Worm (Caenorhabditis elegans): ENCODE results near the gene ttr-29.

The ttr-29 gene

ce11 chrV:12934976-12935375, 28.3 kb upstream of the ttr-29 start, which contains the start of gene T16G1.7 (continued):
- TF ChIP-seq unc-62 (GFP tag; optimal IDR thresholded peaks at IDR 0.05 in 1 of 2) (peak in 1 of 2 experiments; percentile 26), unc-62 (tag; optimal IDR thresholded peaks at IDR 0.05) (no peak), tra-1 (GFP tag; IDR thresholded peaks at IDR 0.05) (0 out of 2 replicates have a peak, but pooled peaks have one; percentile 42), daf-8 (GFP tag; IDR thresholded peaks at IDR 0.05) (no peak), fos-1 (tag; optimal IDR thresholded peaks at IDR 0.05) (no peak), unc-130 (GFP tag; optimal IDR thresholded peaks at IDR 0.05) (no peak), hlh-11 (tag; optimal IDR thresholded peaks at IDR 0.05) (peak; percentile 82), daf-16 (GFP tag; optimal IDR thresholded peaks at IDR 0.05) (no peak), daf-16 (tag; optimal IDR thresholded peaks at IDR 0.05) (peak; percentile 77), pha-4 (GFP tag; IDR thresholded peaks at IDR 0.05) (no peak), pha-4 (tag; optimal IDR thresholded peaks at IDR 0.05) (no peak), fkh-10 (GFP tag; optimal IDR thresholded peaks at IDR 0.05) (no peak)

- TF ChIP-seq dmd-8 (GFP tag; IDR thresholded peaks at IDR 0.05) (no peak), dmd-6 (GFP tag; IDR thresholded peaks at IDR 0.05) (peak; percentile 70), nhr-28 (tag; optimal IDR thresholded peaks at IDR 0.05) (peak; percentile 48), lin-1 (GFP tag; IDR thresholded peaks at IDR 0.05) (no peak), mes-2 (tag; optimal IDR thresholded peaks at IDR 0.05; ENCODE audit: poor library complexity, severe bottlenecking) (no peak), pqm-1 (tag; optimal IDR thresholded peaks at IDR 0.05) (peak; percentile 47), dve-1 (tag; optimal IDR thresholded peaks at IDR 0.05; ENCODE audit: insufficient read depth) (peak; percentile 44), unc-39 (tag; optimal IDR thresholded peaks at IDR 0.05) (no peak), cey-2 (tag; optimal IDR thresholded peaks at IDR 0.05; ENCODE audit: borderline replicate concordance, insufficient read depth) (no peak), daf-16 (GFP tag; optimal IDR thresholded peaks at IDR 0.05) (no peak), daf-16 (tag; optimal IDR thresholded peaks at IDR 0.05) (peak; percentile 78)
These were observed 27.0 kb upstream of the ttr-29 start for ce11 chrV:12933654-12934053.

ce11 chrV:12928929-12929532, 22.4 kb upstream of the ttr-29 start, which contains the start of gene T16G1.2:
TSS of gene T16G1.2 (plus strand) at chrV:12929482.
- TF ChIP-seq lin-15B (tag; optimal IDR thresholded peaks at IDR 0.05) (no peak), ceh-28 (tag; optimal IDR thresholded peaks at IDR 0.05) (no peak), unc-62 (GFP tag; optimal IDR thresholded peaks at IDR 0.05 in 1 of 2) (peak in 1 of 2 experiments; percentile 11), unc-62 (tag; optimal IDR thresholded peaks at IDR 0.05) (no peak)

ce11 chrV:12924128-12924527, 17.5 kb upstream of the ttr-29 start, which contains the start of gene pqn-67:
TSS of gene pqn-67 (plus strand) at chrV:12924428.
- no peak for TF ChIP-seq ama-1 (optimal IDR thresholded peaks at IDR 0.05)
- no peak for TF ChIP-seq lin-1 (GFP tag; IDR thresholded peaks at IDR 0.05)
- TF ChIP-seq dmd-6 (GFP tag; IDR thresholded peaks at IDR 0.05) = no peak
- no peak for TF ChIP-seq sdz-12 (GFP tag; optimal IDR thresholded peaks at IDR 0.05)
- TF ChIP-seq dve-1 (tag; optimal IDR thresholded peaks at IDR 0.05; ENCODE audit: insufficient read depth) = no peak
- no peak for TF ChIP-seq nhr-25 (tag; optimal IDR thresholded peaks at IDR 0.05; ENCODE audit: borderline replicate concordance, insufficient read depth)
- TF ChIP-seq zfp-3 (GFP tag; conservative IDR thresholded peaks at IDR 0.05) = 0 out of 2 replicates have a peak, but pooled peaks have one; percentile 17
- no peak for TF ChIP-seq nhr-10 (tag; optimal IDR thresholded peaks at IDR 0.05)
- no peak for TF ChIP-seq jun-1 (tag; optimal IDR thresholded peaks at IDR 0.05)
- TF ChIP-seq dmd-8 (GFP tag; IDR thresholded peaks at IDR 0.05) = 0 out of 2 replicates have a peak, but pooled peaks have one; percentile 29
- TF ChIP-seq nhr-28 (tag; optimal IDR thresholded peaks at IDR 0.05) = no peak
- TF ChIP-seq unc-39 (tag; optimal IDR thresholded peaks at IDR 0.05) = no peak
- no peak for TF ChIP-seq mdt-29 (GFP tag; IDR thresholded peaks at IDR 0.05)

ce11 chrV:12922308-12922707, 15.7 kb upstream of the ttr-29 start, which contains the start of gene dhrs-4:
TSS of gene dhrs-4 (plus strand) at chrV:12922608.
- TF ChIP-seq zip-2 (tag; optimal IDR thresholded peaks at IDR 0.05) (no peak), mep-1 (tag; optimal IDR thresholded peaks at IDR 0.05) (no peak), lin-13 (GFP tag; optimal IDR thresholded peaks at IDR 0.05) (no peak), nhr-6 (tag; optimal IDR thresholded peaks at IDR 0.05) (peak; percentile 6), nhr-111 (GFP tag; optimal IDR thresholded peaks at IDR 0.05) (no peak), ZK337.2 (GFP tag; IDR thresholded peaks at IDR 0.05) (no peak), aha-1 (tag) (peak; percentile 61), Y48G9A.11 (GFP tag; IDR thresholded peaks at IDR 0.05) (no peak), nhr-28 (tag; optimal IDR thresholded peaks at IDR 0.05) (peak; percentile 64), daf-16 (GFP tag; optimal IDR thresholded peaks at IDR 0.05) (no peak), daf-16 (tag; optimal IDR thresholded peaks at IDR 0.05) (peak; percentile 36), spr-3 (GFP tag; optimal IDR thresholded peaks at IDR 0.05) (no peak)
